Worm (Caenorhabditis elegans) whole organism, midembryonic: Measurements from ENCODE around the gene taf-12.

ENCODE experiments used
- T22C8.4 ChIP-seq: fragments of 200-800 bp; sonication (Bioruptor generic); IDR thresholded peaks from 2 replicates; pipeline ENCODE4 v1.3.6; 2022; ENCODE audit warnings: missing genetic modification characterization, missing compliant biosample characterization
- cog-1 ChIP-seq: sonication (generic microtip); optimal IDR thresholded peaks from 2 replicates; lab custom pipeline; 2016; ENCODE audit warnings: missing genetic modification characterization, missing compliant biosample characterization
- flt-1 ChIP-seq: fragments of 200-800 bp; sonication (Bioruptor generic); IDR thresholded peaks from 2 replicates; pipeline ENCODE4 v1.3.6; 2022; ENCODE audit warnings: missing genetic modification characterization, missing compliant biosample characterization
- klf-2 ChIP-seq: fragments of 200-800 bp; sonication (Bioruptor generic); conservative IDR thresholded peaks from 2 replicates; pipeline ENCODE4 v1.3.6; 2022; ENCODE audit warnings: missing genetic modification reagents, missing genetic modification characterization, missing compliant biosample characterization
- med-1 ChIP-seq: sonication (generic microtip); optimal IDR thresholded peaks from 2 replicates; lab custom pipeline; 2017; ENCODE audit warnings: missing genetic modification characterization, mild to moderate bottlenecking, missing compliant biosample characterization, antibody characterized with exemption, missing genetic modification reagents; ENCODE audit not compliant: insufficient read depth
- ref-1 ChIP-seq: fragments of 200-800 bp; sonication (Bioruptor generic); conservative IDR thresholded peaks from 2 replicates; pipeline ENCODE4 v1.3.6; 2022; ENCODE audit warnings: missing genetic modification reagents, missing genetic modification characterization, missing compliant biosample characterization
- tab-1 ChIP-seq: fragments of 200-800 bp; sonication (Bioruptor generic); IDR thresholded peaks from 2 replicates; pipeline ENCODE4 v1.3.6; 2022; ENCODE audit warnings: missing genetic modification characterization, missing compliant biosample characterization
- ztf-23 ChIP-seq: fragments of 200-800 bp; sonication (Bioruptor generic); IDR thresholded peaks from 2 replicates; pipeline ENCODE4 v1.3.6; 2022; ENCODE audit warnings: missing genetic modification reagents, missing genetic modification characterization, missing compliant biosample characterization
- ztf-29 ChIP-seq: fragments of 200-800 bp; sonication (Bioruptor generic); IDR thresholded peaks from 2 replicates; pipeline ENCODE4 v1.3.6; 2022; ENCODE audit warnings: missing genetic modification reagents, missing genetic modification characterization, missing compliant biosample characterization

The taf-12 gene

DNA sequence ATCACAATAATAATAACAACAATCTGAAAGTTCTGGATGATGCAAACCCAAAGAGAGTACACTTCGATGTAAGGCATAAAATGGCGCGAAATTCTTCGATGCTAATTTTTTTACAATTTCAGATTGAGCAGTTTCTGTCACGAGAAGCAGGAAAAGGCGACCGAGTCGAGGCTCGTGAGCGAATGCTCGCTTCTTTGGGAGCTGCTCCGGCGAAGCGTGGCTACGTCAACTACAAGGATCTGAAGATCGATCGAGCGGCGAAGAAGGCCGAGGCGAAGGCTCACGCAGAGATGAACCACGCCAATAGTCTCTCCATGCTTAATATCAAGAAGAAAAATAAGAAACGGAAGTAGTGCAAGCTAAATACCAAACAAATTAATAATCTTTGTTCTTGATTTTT is 45.0 kb downstream of the taf-12 start:
- TF ChIP-seq klf-2 (no peak), tab-1 (GFP tag; lab: Robert Waterston, UW) (no peak), ztf-23 (no peak), flt-1 (no peak), T22C8.4 (GFP tag; lab: Robert Waterston, UW) (no peak), med-1 (GFP tag; lab: Kevin White, UChicago) (no peak), ref-1 (GFP tag; lab: Robert Waterston, UW) (no peak), ztf-29 (GFP tag; lab: Robert Waterston, UW) (no peak), cog-1 (tag; lab: Kevin White, UChicago) (no peak)

DNA sequence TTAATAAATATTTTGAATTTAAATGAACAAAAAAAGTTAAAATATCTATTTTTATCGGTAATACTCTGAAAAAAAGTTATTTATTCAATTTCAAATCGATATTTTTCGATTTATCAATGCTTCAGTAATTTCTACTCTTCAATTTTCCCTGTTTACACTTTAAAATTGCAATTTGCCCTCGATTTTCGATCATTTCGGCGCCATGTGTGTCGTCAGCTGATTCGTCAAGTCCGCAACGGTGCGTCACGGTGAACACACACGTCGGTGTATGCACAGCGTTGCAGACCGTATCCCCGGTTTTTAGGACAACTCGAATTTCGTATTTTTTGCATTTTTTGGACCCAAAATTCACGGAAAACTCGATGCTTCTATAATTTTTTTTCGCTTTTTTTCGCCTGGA is 45.8 kb downstream of the taf-12 start, which contains the start of gene C18D11.3:
C18D11.3 (plus strand) TSS at position 189 of the 400 bp plus-strand sequence.
- TF ChIP-seq flt-1 (0 out of 2 replicates have a peak, but pooled peaks have one; percentile 35), klf-2 (no peak), ztf-23 (peak; percentile 66; the same call in 1 of the 2 replicates)

DNA sequence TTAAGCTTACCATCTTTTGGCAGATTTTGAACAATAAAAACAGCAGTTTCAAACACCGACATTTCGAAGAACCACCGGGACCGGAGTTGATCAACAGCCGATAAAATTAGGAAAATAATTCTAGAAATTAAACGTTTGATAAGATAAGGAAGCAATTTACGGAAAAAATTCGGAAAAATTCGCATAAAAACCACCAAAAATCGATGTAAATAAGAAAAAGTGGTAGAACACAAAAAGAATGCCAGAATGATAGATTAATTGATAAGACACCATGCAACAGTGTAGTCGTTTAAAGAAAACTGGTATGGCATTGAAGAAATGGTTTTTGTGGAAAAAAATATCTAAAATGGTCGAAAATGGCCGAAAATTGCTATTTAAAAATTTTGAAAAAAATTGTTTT is 46.7 kb downstream of the taf-12 start, which contains the start of gene maa-1:
maa-1 (minus strand) TSS at position 120 of the 400 bp plus-strand sequence.
- TF ChIP-seq klf-2: no peak
- TF ChIP-seq tab-1 (GFP tag; lab: Robert Waterston, UW): no peak
- TF ChIP-seq ztf-23: no peak
- no peak for TF ChIP-seq flt-1
- no peak for TF ChIP-seq med-1 (GFP tag; lab: Kevin White, UChicago)
- TF ChIP-seq ref-1 (GFP tag; lab: Robert Waterston, UW): no peak
- no peak for TF ChIP-seq ztf-29 (GFP tag; lab: Robert Waterston, UW)
- TF ChIP-seq cog-1 (tag; lab: Kevin White, UChicago): no peak
- no peak for TF ChIP-seq T22C8.4 (GFP tag; lab: Robert Waterston, UW)

DNA sequence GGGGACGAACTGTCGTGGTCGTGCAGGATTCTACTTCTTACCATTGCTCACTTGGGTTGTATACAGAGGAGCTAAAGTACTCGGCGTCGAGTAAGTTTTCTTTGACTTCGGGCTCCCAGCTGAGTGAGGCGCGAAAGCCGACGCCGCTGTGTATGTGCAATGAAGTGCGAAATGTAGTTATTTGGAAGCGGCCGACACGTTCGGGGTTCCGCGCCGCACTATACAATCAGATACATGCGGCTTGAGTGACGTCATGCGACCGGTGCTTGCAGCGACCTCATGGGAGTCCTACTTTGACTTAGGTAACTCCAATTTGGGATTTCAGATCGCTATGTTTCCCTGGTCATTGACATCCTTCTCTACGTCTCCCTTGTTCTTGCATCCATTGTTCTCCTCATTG is 51.2 kb downstream of the taf-12 start:
- TF ChIP-seq ref-1 (GFP tag; lab: Robert Waterston, UW): no peak
- no peak for TF ChIP-seq cog-1 (tag; lab: Kevin White, UChicago)
- TF ChIP-seq klf-2: no peak
- no peak for TF ChIP-seq T22C8.4 (GFP tag; lab: Robert Waterston, UW)
- no peak for TF ChIP-seq med-1 (GFP tag; lab: Kevin White, UChicago)
- no peak for TF ChIP-seq ztf-29 (GFP tag; lab: Robert Waterston, UW)
- TF ChIP-seq tab-1 (GFP tag; lab: Robert Waterston, UW): no peak
- no peak for TF ChIP-seq flt-1
- TF ChIP-seq ztf-23: no peak

DNA sequence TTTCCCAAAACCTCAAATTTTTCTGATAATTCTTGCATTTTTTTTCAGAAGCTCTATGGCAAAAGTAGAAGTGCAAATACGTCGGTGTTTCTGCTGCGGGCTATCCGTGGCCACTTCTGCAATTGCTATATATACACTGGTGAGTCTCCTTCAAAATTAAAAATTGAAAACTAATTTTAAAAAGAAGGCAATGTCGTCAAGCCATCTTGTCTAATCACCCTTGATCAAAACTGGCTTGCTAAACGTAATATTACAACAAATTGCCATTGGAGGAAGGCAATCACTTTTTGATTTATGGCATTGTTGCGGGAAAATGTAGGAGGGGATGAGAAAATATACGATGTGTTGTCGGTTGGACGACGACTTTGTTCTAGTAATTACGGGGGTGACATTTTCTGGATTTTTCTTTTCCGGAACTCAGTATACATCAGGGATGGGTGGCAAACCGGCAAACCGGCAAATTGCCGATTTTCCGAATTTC is 52.5 kb downstream of the taf-12 start, which contains the start of gene C18D11.1:
C18D11.1 (plus strand) TSS at position 51 of the 481 bp plus-strand sequence.
- TF ChIP-seq ref-1 (GFP tag; lab: Robert Waterston, UW) (no peak), ztf-23 (no peak), T22C8.4 (GFP tag; lab: Robert Waterston, UW) (no peak), klf-2 (no peak), ztf-29 (GFP tag; lab: Robert Waterston, UW) (no peak), tab-1 (GFP tag; lab: Robert Waterston, UW) (no peak), med-1 (GFP tag; lab: Kevin White, UChicago) (no peak), cog-1 (tag; lab: Kevin White, UChicago) (no peak), flt-1 (no peak)

DNA sequence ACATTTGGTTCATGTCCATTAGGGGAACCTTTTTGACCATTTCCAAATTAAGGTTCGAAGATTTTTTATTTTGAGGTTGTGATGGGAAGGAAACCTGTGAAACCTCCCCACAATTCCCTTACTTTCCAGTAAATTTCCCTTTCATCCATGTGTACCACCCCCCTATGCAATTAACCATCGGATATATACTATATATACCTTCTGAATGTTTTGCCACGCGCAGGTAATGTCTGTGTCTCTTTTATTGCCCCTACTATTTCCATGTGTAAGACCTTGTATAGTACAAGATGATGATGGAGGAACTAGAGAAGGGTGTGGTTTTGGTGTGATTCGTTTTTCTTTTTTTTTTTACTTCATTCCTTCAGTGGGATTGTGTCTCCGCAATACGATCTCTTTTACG is 54.4 kb downstream of the taf-12 start:
- TF ChIP-seq tab-1 (GFP tag; lab: Robert Waterston, UW): no peak
- TF ChIP-seq ztf-23: no peak
- no peak for TF ChIP-seq ref-1 (GFP tag; lab: Robert Waterston, UW)
- no peak for TF ChIP-seq cog-1 (tag; lab: Kevin White, UChicago)
- no peak for TF ChIP-seq med-1 (GFP tag; lab: Kevin White, UChicago)
